Fruit fly (Drosophila melanogaster) whole organism, embryonic: ENCODE measurements around the gene Cyp12a4.

Experiments used
- Atf3 ChIP-seq: fragments of 200-800 bp; sonication (Bioruptor generic); optimal IDR thresholded peaks from 3 replicates; lab custom pipeline; 2016; ENCODE audit warnings: missing biosample characterization, missing genetic modification characterization
- CG10979 ChIP-seq: fragments of 200-800 bp; sonication (Bioruptor generic); optimal IDR thresholded peaks from 2 replicates; lab custom pipeline; 2018; ENCODE audit warnings: missing biosample characterization, mild to moderate bottlenecking, missing genetic modification characterization, moderate library complexity
- CG14441 ChIP-seq: fragments of 200-800 bp; sonication (Bioruptor generic); IDR thresholded peaks from 2 replicates; pipeline ENCODE4 v1.3.6; 2022; ENCODE audit warnings: missing biosample characterization, missing genetic modification characterization
- CG15269 ChIP-seq: fragments of 200-800 bp; sonication (Bioruptor generic); optimal IDR thresholded peaks from 2 replicates; lab custom pipeline; 2018; ENCODE audit warnings: missing biosample characterization, mild to moderate bottlenecking, missing genetic modification characterization, moderate library complexity
- CG1603 ChIP-seq: fragments of 200-800 bp; sonication (Bioruptor generic); optimal IDR thresholded peaks from 2 replicates; lab custom pipeline; 2019; ENCODE audit warnings: missing biosample characterization, mild to moderate bottlenecking, missing genetic modification characterization, moderate library complexity
- CG31365 ChIP-seq: fragments of 200-800 bp; sonication (Bioruptor generic); optimal IDR thresholded peaks from 2 replicates; lab custom pipeline; 2018; ENCODE audit warnings: missing biosample characterization, mild to moderate bottlenecking, missing genetic modification characterization
- CG3281 ChIP-seq: fragments of 200-800 bp; sonication (Bioruptor generic); optimal IDR thresholded peaks from 3 replicates; lab custom pipeline; 2017; ENCODE audit warnings: missing biosample characterization, mild to moderate bottlenecking, missing genetic modification characterization
- CG34224 ChIP-seq: fragments of 200-800 bp; sonication (Bioruptor generic); IDR thresholded peaks from 3 replicates; pipeline ENCODE4 v1.3.6; 2022; ENCODE audit warnings: missing biosample characterization, missing genetic modification characterization; ENCODE audit not compliant: partially characterized antibody
- CG34376 ChIP-seq: fragments of 200-800 bp; sonication (Bioruptor generic); optimal IDR thresholded peaks from 2 replicates; lab custom pipeline; 2018; ENCODE audit warnings: missing biosample characterization, mild to moderate bottlenecking, missing genetic modification characterization
- CG43689 ChIP-seq: fragments of 200-800 bp; sonication (Bioruptor generic); IDR thresholded peaks from 2 replicates; pipeline ENCODE4 v1.3.6; 2022; ENCODE audit warnings: missing biosample characterization, missing genetic modification characterization
- CG5953 ChIP-seq: fragments of 200-800 bp; sonication (Bioruptor generic); IDR thresholded peaks from 2 replicates; pipeline ENCODE4 v1.3.6; 2022; ENCODE audit warnings: missing biosample characterization, missing genetic modification characterization
- CG6175 ChIP-seq: fragments of 200-800 bp; sonication (Bioruptor generic); IDR thresholded peaks from 3 replicates; pipeline ENCODE4 v1.3.6; 2022; ENCODE audit warnings: missing biosample characterization, missing genetic modification characterization
- CG8281 ChIP-seq: fragments of 200-800 bp; sonication (Bioruptor generic); optimal IDR thresholded peaks from 2 replicates; lab custom pipeline; 2018; ENCODE audit warnings: missing biosample characterization, mild to moderate bottlenecking, missing genetic modification characterization, moderate library complexity
- CG8478 ChIP-seq: fragments of >200 bp; optimal IDR thresholded peaks from 2 replicates; lab custom pipeline; 2018
- CG9609 ChIP-seq: fragments of 200-800 bp; sonication (Bioruptor generic); optimal IDR thresholded peaks from 3 replicates; lab custom pipeline; 2016; ENCODE audit warnings: missing biosample characterization, missing genetic modification characterization
- CG9932 ChIP-seq: fragments of 200-800 bp; sonication (Bioruptor generic); IDR thresholded peaks from 2 replicates; pipeline ENCODE4 v1.3.6; 2022; ENCODE audit warnings: missing biosample characterization, missing genetic modification characterization
- D ChIP-seq, 2 experiments: fragments of 200-800 bp in 1 of 2; fragments of >200 bp in 1 of 2; sonication (Bioruptor generic) in 1 of 2; optimal IDR thresholded peaks; 2 replicates in 1 of 2; 3 replicates in 1 of 2; lab custom pipeline; 2017; ENCODE audit warnings: mild to moderate bottlenecking in 1 of 2, missing biosample characterization in 1 of 2, missing genetic modification characterization in 1 of 2, missing genetic modification reagents in 1 of 2
- D19B ChIP-seq: fragments of 200-800 bp; sonication (Bioruptor generic); optimal IDR thresholded peaks from 2 replicates; lab custom pipeline; 2017; ENCODE audit warnings: missing biosample characterization, mild to moderate bottlenecking, missing genetic modification characterization
- E2f2 ChIP-seq: fragments of 200-800 bp; sonication (Bioruptor generic); IDR thresholded peaks from 2 replicates; pipeline ENCODE4 v1.3.6; 2022; ENCODE audit warnings: missing biosample characterization, missing genetic modification characterization
- Ets65A ChIP-seq: fragments of 200-800 bp; sonication (Bioruptor generic); peaks from one replicate; lab custom pipeline; 2016; ENCODE audit warnings: missing biosample characterization, missing genetic modification characterization
- Fer3 ChIP-seq: fragments of 200-800 bp; sonication (Bioruptor generic); optimal IDR thresholded peaks from 2 replicates; lab custom pipeline; 2018; ENCODE audit warnings: missing biosample characterization, mild to moderate bottlenecking, missing genetic modification characterization, moderate library complexity
- Hey ChIP-seq: fragments of 200-800 bp; sonication (Bioruptor generic); optimal IDR thresholded peaks from 3 replicates; lab custom pipeline; 2018; ENCODE audit warnings: missing biosample characterization, mild to moderate bottlenecking, missing genetic modification characterization
- Meics ChIP-seq: fragments of 200-800 bp; sonication (Bioruptor generic); optimal IDR thresholded peaks from 2 replicates; lab custom pipeline; 2017; ENCODE audit warnings: missing biosample characterization, mild to moderate bottlenecking, missing genetic modification characterization
- PHDP ChIP-seq: fragments of 200-800 bp; sonication (Bioruptor generic); optimal IDR thresholded peaks from 3 replicates; lab custom pipeline; 2018; ENCODE audit warnings: missing biosample characterization, mild to moderate bottlenecking, missing genetic modification characterization, moderate library complexity
- Rx ChIP-seq: fragments of 200-800 bp; sonication (Bioruptor generic); IDR thresholded peaks from 2 replicates; pipeline ENCODE4 v1.3.6; 2022; ENCODE audit warnings: missing biosample characterization, missing genetic modification characterization
- Stat92E ChIP-seq, 3 experiments: fragments of >200 bp in 2 of 3; fragments of 200-800 bp in 1 of 3; sonication (Bioruptor generic) in 1 of 3; optimal IDR thresholded peaks; 2 replicates each; lab custom pipeline; 2017 to 2019; ENCODE audit warnings: missing biosample characterization in 3 of 3, missing genetic modification characterization in 3 of 3, mild to moderate bottlenecking in 1 of 3, moderate library complexity in 1 of 3
- TFAM ChIP-seq: fragments of 200-800 bp; sonication (Bioruptor generic); optimal IDR thresholded peaks from 2 replicates; lab custom pipeline; 2017; ENCODE audit warnings: missing biosample characterization, missing genetic modification characterization, inconsistent platforms
- ase ChIP-seq: fragments of 200-800 bp; sonication (Bioruptor generic); IDR thresholded peaks from 3 replicates; pipeline ENCODE4 v1.3.6; 2022; ENCODE audit warnings: missing biosample characterization, missing genetic modification characterization
- bowl ChIP-seq: fragments of 200-800 bp; sonication (Bioruptor generic); IDR thresholded peaks from 2 replicates; pipeline ENCODE4 v1.3.6; 2022; ENCODE audit warnings: missing biosample characterization, missing genetic modification characterization
- cato ChIP-seq: fragments of 200-800 bp; sonication (Bioruptor generic); optimal IDR thresholded peaks from 2 replicates; lab custom pipeline; 2016; ENCODE audit warnings: missing biosample characterization, missing genetic modification characterization, borderline replicate concordance
- chn ChIP-seq: fragments of 200-800 bp; sonication (Bioruptor generic); optimal IDR thresholded peaks from 2 replicates; lab custom pipeline; 2016; ENCODE audit warnings: missing biosample characterization, missing genetic modification characterization
- dimm ChIP-seq: fragments of 200-800 bp; sonication (Bioruptor generic); IDR thresholded peaks from 2 replicates; pipeline ENCODE4 v1.3.6; 2022; ENCODE audit warnings: missing biosample characterization, missing genetic modification characterization
- gce ChIP-seq: fragments of 200-800 bp; sonication (Bioruptor generic); IDR thresholded peaks from 3 replicates; pipeline ENCODE4 v1.3.6; 2022; ENCODE audit warnings: missing biosample characterization, missing genetic modification characterization
- gcm ChIP-seq: fragments of 200-800 bp; sonication (Bioruptor generic); optimal IDR thresholded peaks from 2 replicates; lab custom pipeline; 2019; ENCODE audit warnings: missing biosample characterization, mild to moderate bottlenecking, missing genetic modification characterization, moderate library complexity
- gro ChIP-seq: fragments of 200-800 bp; sonication (Bioruptor generic); optimal IDR thresholded peaks from 2 replicates; lab custom pipeline; 2016; ENCODE audit warnings: missing biosample characterization, missing genetic modification characterization
- ind ChIP-seq: fragments of 200-800 bp; sonication (Bioruptor generic); optimal IDR thresholded peaks from 3 replicates; lab custom pipeline; 2016; ENCODE audit warnings: missing biosample characterization, missing genetic modification characterization
- jing ChIP-seq: fragments of 200-800 bp; sonication (Bioruptor generic); optimal IDR thresholded peaks from 2 replicates; lab custom pipeline; 2018; ENCODE audit warnings: missing biosample characterization, mild to moderate bottlenecking, missing genetic modification characterization
- ken ChIP-seq: fragments of 200-800 bp; sonication (Bioruptor generic); IDR thresholded peaks from 3 replicates; pipeline ENCODE4 v1.3.6; 2022; ENCODE audit warnings: missing biosample characterization, missing genetic modification characterization
- lbe ChIP-seq: fragments of 200-800 bp; sonication (Bioruptor generic); optimal IDR thresholded peaks from 2 replicates; lab custom pipeline; 2016; ENCODE audit warnings: missing biosample characterization, mild to moderate bottlenecking, missing genetic modification characterization
- pita ChIP-seq: fragments of 200-800 bp; sonication (Bioruptor generic); optimal IDR thresholded peaks from 2 replicates; lab custom pipeline; 2017; ENCODE audit warnings: missing biosample characterization, mild to moderate bottlenecking, missing genetic modification characterization
- prd ChIP-seq, 3 experiments: fragments of >200 bp in 2 of 3; fragments of 200-800 bp in 1 of 3; sonication (Bioruptor generic) in 1 of 3; optimal IDR thresholded peaks in 2 of 3; IDR thresholded peaks in 1 of 3; 2 replicates in 2 of 3; 3 replicates in 1 of 3; pipeline versions ENCODE4 v1.3.6 to Lab custom; 2017 to 2022; ENCODE audit warnings: missing biosample characterization in 1 of 3, missing genetic modification characterization in 1 of 3
- pum ChIP-seq: fragments of 200-800 bp; sonication (Bioruptor generic); optimal IDR thresholded peaks from 2 replicates; lab custom pipeline; 2016; ENCODE audit warnings: missing biosample characterization, missing genetic modification characterization
- sisA ChIP-seq: fragments of 200-800 bp; sonication (Bioruptor generic); IDR thresholded peaks from 2 replicates; pipeline ENCODE4 v1.3.6; 2022; ENCODE audit warnings: missing biosample characterization, missing genetic modification characterization
- tgo ChIP-seq: fragments of 200-800 bp; sonication (Bioruptor generic); IDR thresholded peaks from 3 replicates; pipeline ENCODE4 v1.3.6; 2022; ENCODE audit warnings: missing biosample characterization, missing genetic modification characterization
- tin ChIP-seq: fragments of 200-800 bp; sonication (Bioruptor generic); optimal IDR thresholded peaks from 3 replicates; lab custom pipeline; 2016; ENCODE audit warnings: missing biosample characterization, missing genetic modification characterization
- tio ChIP-seq: fragments of 200-800 bp; sonication (Bioruptor generic); optimal IDR thresholded peaks from 2 replicates; lab custom pipeline; 2017; ENCODE audit warnings: missing biosample characterization, missing genetic modification characterization, inconsistent platforms
- twi ChIP-seq: fragments of 200-800 bp; optimal IDR thresholded peaks from 2 replicates; lab custom pipeline; 2019; ENCODE audit warnings: missing biosample characterization, mild to moderate bottlenecking, missing genetic modification characterization, moderate library complexity
- wek ChIP-seq: fragments of 200-800 bp; sonication (Bioruptor generic); optimal IDR thresholded peaks from 3 replicates; lab custom pipeline; 2018; ENCODE audit warnings: missing biosample characterization, mild to moderate bottlenecking, missing genetic modification characterization, moderate library complexity
- zf30C ChIP-seq: fragments of 200-800 bp; sonication (Bioruptor generic); optimal IDR thresholded peaks from 3 replicates; lab custom pipeline; 2018; ENCODE audit warnings: missing biosample characterization, mild to moderate bottlenecking, missing genetic modification characterization

Gene Cyp12a4

dm6 chr3R:19093127-19093812 lies 41.7 kb upstream of the Cyp12a4 start (continued):
- TF ChIP-seq Rx (GFP tag; lab: Robert Waterston, UW) (no peak), tio (peak; percentile 39), CG10979 (tag; lab: Kevin White, UChicago) (peak; percentile 31), ase (GFP tag; lab: Robert Waterston, UW) (no peak), jing (GFP tag; lab: Kevin White, UChicago) (no peak), tin (GFP tag; lab: Kevin White, UChicago) (peak; percentile 45), dimm (GFP tag; lab: Robert Waterston, UW) (no peak), prd (optimal IDR thresholded peaks at IDR 0.05; lab: Kevin White, UChicago) (no peak), prd (GFP tag; IDR thresholded peaks at IDR 0.05; lab: Robert Waterston, UW) (no peak), Atf3 (GFP tag; lab: Kevin White, UChicago) (no peak), CG9609 (no peak), lbe (no peak), CG9932 (peak; percentile 34; the same call in 1 of the 2 replicates), CG14441 (GFP tag; lab: Robert Waterston, UW) (no peak), CG15269 (tag; lab: Kevin White, UChicago) (peak; percentile 24), tgo (GFP tag; lab: Robert Waterston, UW) (no peak), pum (peak; percentile 21), chn (GFP tag; lab: Kevin White, UChicago) (peak; percentile 15), Ets65A (GFP tag; lab: Kevin White, UChicago) (peak; percentile 5), CG6175 (GFP tag; lab: Robert Waterston, UW) (peak; percentile 54; the same call in 1 of the 3 replicates), D (optimal IDR thresholded peaks at IDR 0.05; lab: Kevin White, UChicago) (no peak), D (GFP tag; optimal IDR thresholded peaks at IDR 0.05; lab: Kevin White, UChicago) (peak; percentile 15), Meics (GFP tag; lab: Kevin White, UChicago) (peak; percentile 38), Hey (tag; lab: Kevin White, UChicago) (no peak)

dm6 chr3R:19094039-19094438 lies 40.9 kb upstream of the Cyp12a4 start, which contains the start of gene cdi:
cdi (minus strand) TSS chr3R:19094270.
- no peak for TF ChIP-seq CG43689 (GFP tag; lab: Robert Waterston, UW)
- TF ChIP-seq bowl (GFP tag; lab: Robert Waterston, UW), result no peak
- TF ChIP-seq twi, result no peak
- TF ChIP-seq gcm, result no peak
- TF ChIP-seq TFAM (GFP tag; lab: Kevin White, UChicago), result no peak
- TF ChIP-seq ind (GFP tag; lab: Kevin White, UChicago), result no peak
- TF ChIP-seq CG34376 (GFP tag; lab: Kevin White, UChicago), result peak; percentile 13
- TF ChIP-seq CG5953, result no peak
- TF ChIP-seq ken (GFP tag; lab: Robert Waterston, UW), result no peak
- peak; percentile 24 for TF ChIP-seq CG15269 (tag; lab: Kevin White, UChicago)
- no peak for TF ChIP-seq CG3281
- no peak for TF ChIP-seq zf30C (GFP tag; lab: Kevin White, UChicago)
- TF ChIP-seq gce (GFP tag; lab: Robert Waterston, UW), result no peak
- TF ChIP-seq CG8281 (tag; lab: Kevin White, UChicago), result no peak
- no peak for TF ChIP-seq Fer3 (tag; lab: Kevin White, UChicago)
- TF ChIP-seq gro (GFP tag; lab: Kevin White, UChicago), result peak; percentile 61
- TF ChIP-seq PHDP (tag; lab: Kevin White, UChicago), result peak; percentile 9
- TF ChIP-seq wek, result no peak
- no peak for TF ChIP-seq cato (GFP tag; lab: Kevin White, UChicago)
- TF ChIP-seq D19B (GFP tag; lab: Kevin White, UChicago), result no peak
- TF ChIP-seq CG8478, result no peak
- no peak for TF ChIP-seq pita (GFP tag; lab: Kevin White, UChicago)
- peak; percentile 3 for TF ChIP-seq CG31365 (tag; lab: Kevin White, UChicago)
- peak in 1 of 3 experiments; percentile 2 for TF ChIP-seq Stat92E (GFP tag; optimal IDR thresholded peaks at IDR 0.05; lab: Kevin White, UChicago)
- TF ChIP-seq CG34224 (GFP tag; lab: Robert Waterston, UW), result peak; percentile 67
- TF ChIP-seq E2f2, result peak; percentile 26; the same call in 1 of the 2 replicates
- TF ChIP-seq sisA (GFP tag; lab: Robert Waterston, UW), result no peak
- no peak for TF ChIP-seq Ets65A (GFP tag; lab: Kevin White, UChicago)
- TF ChIP-seq CG1603 (tag; lab: Kevin White, UChicago), result peak; percentile 38
